Worm (Caenorhabditis elegans) whole organism, L2 larva: ENCODE measurements around the gene M110.9.

ENCODE experiments used
- F13H6.1 ChIP-seq: sonication (generic microtip); optimal IDR thresholded peaks from 2 replicates; lab custom pipeline; 2016; ENCODE audit warnings: missing genetic modification characterization, missing compliant biosample characterization
- ZK546.5 ChIP-seq: sonication (generic microtip); optimal IDR thresholded peaks from 2 replicates; lab custom pipeline; 2017; ENCODE audit warnings: missing biosample characterization, missing genetic modification characterization
- lsy-2 ChIP-seq, 2 experiments: fragments of 150-350 bp in 1 of 2; sonication (generic microtip) in 1 of 2; optimal IDR thresholded peaks; 2 replicates each; lab custom pipeline; 2014 to 2017; ENCODE audit warnings: missing biosample characterization in 2 of 2, missing genetic modification characterization in 2 of 2
- mab-5 ChIP-seq: fragments of 150-350 bp; optimal IDR thresholded peaks from 2 replicates; lab custom pipeline; 2014; ENCODE audit warnings: missing biosample characterization, missing genetic modification characterization
- mbf-1 ChIP-seq: sonication (generic microtip); optimal IDR thresholded peaks from 2 replicates; lab custom pipeline; 2017; ENCODE audit warnings: missing biosample characterization, missing genetic modification characterization
- nhr-12 ChIP-seq: fragments of 150-350 bp; optimal IDR thresholded peaks from 2 replicates; lab custom pipeline; 2014; ENCODE audit warnings: missing biosample characterization, missing genetic modification characterization
- nhr-237 ChIP-seq: fragments of 150-350 bp; optimal IDR thresholded peaks from 2 replicates; lab custom pipeline; 2014; ENCODE audit warnings: missing biosample characterization, missing genetic modification characterization
- nhr-25 ChIP-seq: fragments of 150-350 bp; sonication (generic microtip); optimal IDR thresholded peaks from 3 replicates; lab custom pipeline; 2014; ENCODE audit warnings: missing biosample characterization, missing genetic modification characterization
- snpc-4 ChIP-seq: fragments of 150-350 bp; optimal IDR thresholded peaks from 2 replicates; lab custom pipeline; 2014; ENCODE audit warnings: missing biosample characterization, missing genetic modification characterization
- unc-39 ChIP-seq: fragments of 150-350 bp; optimal IDR thresholded peaks from 2 replicates; lab custom pipeline; 2014; ENCODE audit warnings: missing biosample characterization, missing genetic modification characterization
- zag-1 ChIP-seq: fragments of 150-350 bp; optimal IDR thresholded peaks from 2 replicates; lab custom pipeline; 2014; ENCODE audit warnings: missing biosample characterization, missing genetic modification characterization

DNA sequence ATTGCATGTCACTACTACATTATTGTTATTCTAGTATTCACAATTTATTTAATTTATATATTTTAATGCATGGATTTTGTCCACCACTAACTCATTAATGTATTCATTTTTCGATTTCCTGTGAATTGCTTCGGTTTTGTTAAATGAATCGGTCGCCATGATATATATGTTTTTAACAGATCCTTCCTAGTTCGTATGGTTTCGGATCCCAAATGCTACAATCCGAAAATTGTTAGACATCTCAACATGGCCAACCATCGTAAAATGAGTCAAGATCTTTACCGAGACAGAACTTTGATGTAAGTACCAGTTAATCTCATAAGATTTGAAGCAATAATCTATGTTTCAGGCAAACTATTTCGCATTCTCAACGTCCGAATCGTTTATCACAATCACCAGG is 42.0 kb downstream of the M110.9 start:
- TF ChIP-seq nhr-12 (tag; lab: Kevin White, UChicago) (no peak), ZK546.5 (tag; lab: Kevin White, UChicago) (no peak), nhr-25 (tag; lab: Kevin White, UChicago) (no peak), unc-39 (tag; lab: Kevin White, UChicago) (no peak), lsy-2 (tag; optimal IDR thresholded peaks at IDR 0.05; lab: Kevin White, UChicago) (no peak), nhr-237 (tag; lab: Kevin White, UChicago) (no peak), mab-5 (tag; lab: Kevin White, UChicago) (no peak), zag-1 (tag; lab: Kevin White, UChicago) (no peak), F13H6.1 (tag; lab: Kevin White, UChicago) (no peak), mbf-1 (tag; lab: Kevin White, UChicago) (no peak), snpc-4 (tag; lab: Kevin White, UChicago) (no peak)
